Fruit fly (Drosophila melanogaster) whole organism, pupa: ENCODE measurements around the gene Crys.

Source experiments
- D1 ChIP-seq: fragments of 200-800 bp; sonication (Bioruptor generic); optimal IDR thresholded peaks from 2 replicates; lab custom pipeline; 2018; ENCODE audit warnings: missing biosample characterization, mild to moderate bottlenecking, missing genetic modification characterization, moderate library complexity
- Pif1A ChIP-seq: fragments of 200-800 bp; sonication (Bioruptor generic); optimal IDR thresholded peaks from 3 replicates; lab custom pipeline; 2016; ENCODE audit warnings: missing biosample characterization, missing genetic modification characterization
- gl ChIP-seq: fragments of 200-800 bp; sonication (Bioruptor generic); optimal IDR thresholded peaks from 2 replicates; lab custom pipeline; 2018; ENCODE audit warnings: missing biosample characterization, mild to moderate bottlenecking, missing genetic modification characterization

DNA sequence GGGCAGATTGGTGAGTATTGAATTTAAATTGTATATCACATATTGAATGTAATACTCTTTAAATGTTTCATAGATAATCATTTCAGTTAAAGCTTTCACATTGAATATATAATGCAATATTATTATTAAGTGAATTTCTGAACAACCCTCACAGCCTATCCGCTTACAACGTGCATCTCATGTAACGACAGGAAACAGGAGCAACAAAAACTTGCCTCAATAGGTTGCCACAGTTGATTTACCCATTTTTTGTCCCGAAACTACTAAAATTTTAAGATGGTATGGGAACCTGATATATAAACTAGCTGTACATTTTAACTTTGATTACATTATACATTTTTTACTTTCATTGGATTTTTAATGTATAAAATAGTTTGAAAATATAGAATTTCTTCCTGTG, 14.8 kb downstream of the Crys start:
- TF ChIP-seq D1 (no peak), gl (tag; lab: Kevin White, UChicago) (no peak), Pif1A (peak; percentile 10)
